Fruit fly (Drosophila melanogaster) whole organism, embryonic: ENCODE results near the gene CG11700.

ENCODE experiments used
- Antp ChIP-seq: fragments of 200-800 bp; sonication (Bioruptor generic); optimal IDR thresholded peaks from 3 replicates; lab custom pipeline; 2016; ENCODE audit warnings: missing biosample characterization, missing genetic modification characterization
- BEAF-32 ChIP-seq: fragments of 200-800 bp; sonication (Bioruptor generic); optimal IDR thresholded peaks from 3 replicates; lab custom pipeline; 2017; ENCODE audit warnings: missing biosample characterization, missing genetic modification characterization, mild to moderate bottlenecking, moderate library complexity, missing genetic modification reagents
- CG11696 ChIP-seq: fragments of 200-800 bp; sonication (Bioruptor generic); IDR thresholded peaks from 2 replicates; pipeline ENCODE4 v1.3.6; 2022; ENCODE audit warnings: missing biosample characterization, missing genetic modification characterization
- CG30020 ChIP-seq: fragments of 200-800 bp; optimal IDR thresholded peaks from 2 replicates; lab custom pipeline; 2019; ENCODE audit warnings: missing biosample characterization, mild to moderate bottlenecking, missing genetic modification characterization, moderate library complexity
- CG30431 ChIP-seq: fragments of 200-800 bp; sonication (Bioruptor generic); optimal IDR thresholded peaks from 2 replicates; lab custom pipeline; 2017; ENCODE audit warnings: missing biosample characterization, missing genetic modification characterization
- CG6272 ChIP-seq: fragments of 200-800 bp; sonication (Bioruptor generic); IDR thresholded peaks from 2 replicates; pipeline ENCODE4 v1.3.6; 2022; ENCODE audit warnings: missing biosample characterization, missing genetic modification characterization
- CG9215 ChIP-seq: fragments of 200-800 bp; sonication (Bioruptor generic); IDR thresholded peaks from 2 replicates; pipeline ENCODE4 v1.3.6; 2022; ENCODE audit warnings: missing biosample characterization, missing genetic modification characterization
- CTCF ChIP-seq: fragments of 200-800 bp; sonication (Bioruptor generic); optimal IDR thresholded peaks from 2 replicates; lab custom pipeline; 2017; ENCODE audit warnings: missing biosample characterization, mild to moderate bottlenecking, missing genetic modification characterization, moderate library complexity
- D19A ChIP-seq: fragments of 200-800 bp; optimal IDR thresholded peaks from 3 replicates; lab custom pipeline; 2019; ENCODE audit warnings: missing biosample characterization, mild to moderate bottlenecking, missing genetic modification characterization, moderate library complexity
- D19B ChIP-seq: fragments of 200-800 bp; sonication (Bioruptor generic); optimal IDR thresholded peaks from 2 replicates; lab custom pipeline; 2017; ENCODE audit warnings: missing biosample characterization, mild to moderate bottlenecking, missing genetic modification characterization
- Dfd ChIP-seq, 2 experiments: fragments of >200 bp; optimal IDR thresholded peaks; 2 replicates each; lab custom pipeline; 2017; ENCODE audit warnings: missing biosample characterization in 2 of 2, missing genetic modification characterization in 2 of 2
- Dip3 ChIP-seq: fragments of 200-800 bp; sonication (Bioruptor generic); optimal IDR thresholded peaks from 3 replicates; lab custom pipeline; 2016; ENCODE audit warnings: missing biosample characterization, missing genetic modification characterization
- ERR ChIP-seq: fragments of 200-800 bp; sonication (Bioruptor generic); optimal IDR thresholded peaks from 2 replicates; lab custom pipeline; 2016; ENCODE audit warnings: missing biosample characterization, missing genetic modification characterization
- Gsc ChIP-seq: fragments of 200-800 bp; sonication (Bioruptor generic); IDR thresholded peaks from 2 replicates; pipeline ENCODE4 v1.3.6; 2022; ENCODE audit warnings: missing biosample characterization, missing genetic modification characterization
- Gug ChIP-seq: fragments of 200-800 bp; sonication (Bioruptor generic); IDR thresholded peaks from 4 replicates; pipeline ENCODE4 v1.3.6; 2022; ENCODE audit warnings: missing biosample characterization, missing genetic modification characterization
- Nf-YC ChIP-seq: fragments of 200-800 bp; optimal IDR thresholded peaks from 3 replicates; lab custom pipeline; 2019; ENCODE audit warnings: missing biosample characterization, mild to moderate bottlenecking, missing genetic modification characterization, moderate library complexity
- cas ChIP-seq: fragments of 200-800 bp; sonication (Bioruptor generic); IDR thresholded peaks from 2 replicates; pipeline ENCODE4 v1.3.6; 2022; ENCODE audit warnings: missing biosample characterization, missing genetic modification characterization
- chinmo ChIP-seq: fragments of 200-800 bp; sonication (Bioruptor generic); IDR thresholded peaks from 4 replicates; pipeline ENCODE4 v1.3.6; 2022; ENCODE audit warnings: missing biosample characterization, missing genetic modification characterization; ENCODE audit not compliant: partially characterized antibody
- eve ChIP-seq, 2 experiments: fragments of >200 bp; optimal IDR thresholded peaks; 2 replicates each; lab custom pipeline; 2017; ENCODE audit warnings: missing biosample characterization in 2 of 2, missing genetic modification characterization in 2 of 2
- grn ChIP-seq: fragments of 200-800 bp; sonication (Bioruptor generic); optimal IDR thresholded peaks from 3 replicates; lab custom pipeline; 2017; ENCODE audit warnings: missing biosample characterization, missing genetic modification characterization
- gt ChIP-seq: fragments of 200-800 bp; sonication (Bioruptor generic); IDR thresholded peaks from 2 replicates; pipeline ENCODE4 v1.3.6; 2022; ENCODE audit warnings: missing biosample characterization, missing genetic modification characterization
- h ChIP-seq: fragments of >200 bp; optimal IDR thresholded peaks from 2 replicates; lab custom pipeline; 2017
- hbn ChIP-seq: fragments of 200-800 bp; sonication (Bioruptor generic); IDR thresholded peaks from 2 replicates; pipeline ENCODE4 v1.3.6; 2022; ENCODE audit warnings: missing biosample characterization, missing genetic modification characterization; ENCODE audit not compliant: partially characterized antibody
- pnt ChIP-seq: fragments of 200-800 bp; sonication (Bioruptor generic); optimal IDR thresholded peaks from 3 replicates; lab custom pipeline; 2016; ENCODE audit warnings: missing biosample characterization, missing genetic modification characterization
- psq ChIP-seq: fragments of 200-800 bp; sonication (Bioruptor generic); optimal IDR thresholded peaks from 2 replicates; lab custom pipeline; 2017; ENCODE audit warnings: missing biosample characterization, missing genetic modification characterization
- schlank ChIP-seq: fragments of 200-800 bp; sonication (Bioruptor generic); optimal IDR thresholded peaks from 2 replicates; lab custom pipeline; 2018; ENCODE audit warnings: missing biosample characterization, mild to moderate bottlenecking, missing genetic modification characterization
- trh ChIP-seq: fragments of 200-800 bp; sonication (Bioruptor generic); optimal IDR thresholded peaks from 2 replicates; lab custom pipeline; 2016; ENCODE audit warnings: missing biosample characterization, missing genetic modification characterization
- vnd ChIP-seq: fragments of 200-800 bp; sonication (Bioruptor generic); IDR thresholded peaks from 3 replicates; pipeline ENCODE4 v1.3.6; 2022; ENCODE audit warnings: missing biosample characterization, missing genetic modification characterization; ENCODE audit not compliant: partially characterized antibody

CG11700 gene

DNA sequence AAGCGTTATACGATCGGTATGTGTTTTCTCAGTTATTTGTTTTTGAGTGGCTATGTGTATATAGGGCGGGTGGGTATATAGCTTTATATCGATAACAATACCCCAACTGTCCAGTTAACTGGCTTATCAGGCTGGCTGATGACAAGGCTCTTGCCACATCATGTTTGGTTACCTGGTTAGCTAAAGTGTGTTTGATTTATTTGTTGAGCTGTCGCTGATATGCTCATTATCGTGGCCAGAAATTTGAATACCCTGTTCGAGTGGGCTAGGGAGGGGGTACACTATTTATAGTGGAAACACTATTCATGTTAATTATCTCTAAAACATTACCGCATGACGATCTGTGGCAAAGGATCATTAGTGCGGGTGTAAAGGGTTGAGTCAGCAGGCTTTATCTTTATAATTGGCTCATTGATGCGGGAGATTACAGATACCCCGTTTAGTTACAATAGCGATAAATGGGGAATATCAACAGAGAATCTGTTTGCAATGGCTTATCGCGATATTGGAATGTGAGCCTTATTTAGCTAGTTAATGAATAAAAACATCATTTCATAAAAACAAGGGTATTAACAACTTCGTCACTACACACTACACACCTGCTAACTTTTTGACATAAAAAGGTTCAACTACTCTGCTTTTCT, 30.4 kb downstream of the CG11700 start (continued):
- TF ChIP-seq chinmo (GFP tag; lab: Robert Waterston, UW): no peak
- TF ChIP-seq vnd: 0 out of 3 replicates have a peak, but pooled peaks have one; percentile 15
- no peak for TF ChIP-seq CG30431 (GFP tag; lab: Kevin White, UChicago)
- TF ChIP-seq h (lab: Kevin White, UChicago): no peak
- no peak for TF ChIP-seq pnt (GFP tag; lab: Kevin White, UChicago)
- TF ChIP-seq D19B: peak; percentile 87
- TF ChIP-seq grn (GFP tag; lab: Kevin White, UChicago): peak; percentile 39
- TF ChIP-seq schlank (tag; lab: Kevin White, UChicago): peak; percentile 6
- TF ChIP-seq BEAF-32 (GFP tag; lab: Kevin White, UChicago): no peak
- TF ChIP-seq Antp (GFP tag; lab: Kevin White, UChicago): no peak
- TF ChIP-seq CG9215: no peak
- no peak for TF ChIP-seq Nf-YC (tag; lab: Kevin White, UChicago)
- no peak for TF ChIP-seq cas
- TF ChIP-seq, all 482 proteins: peak for 13

DNA sequence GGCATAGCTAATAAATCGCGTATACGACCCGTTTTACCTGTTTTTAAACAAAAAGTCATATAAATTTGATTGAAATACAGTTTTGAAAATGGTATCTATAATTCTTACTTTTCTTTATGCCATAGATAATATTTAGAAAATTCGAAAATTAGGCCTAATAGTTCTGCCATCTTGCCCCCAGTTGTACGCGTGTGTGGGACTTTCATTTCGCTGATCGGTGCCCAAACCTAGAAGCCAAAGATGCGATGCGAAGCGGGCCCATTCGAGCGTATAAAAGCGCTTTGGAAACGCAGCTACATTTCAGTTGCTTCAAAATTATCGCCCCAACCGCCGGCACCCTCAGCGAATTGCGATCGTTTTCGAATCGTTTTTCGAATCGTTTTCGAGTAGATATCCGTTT, 46.4 kb downstream of the CG11700 start, which contains the start of gene CG14445:
Gene CG14445 (plus strand): TSS at position 301 of the 400 bp plus-strand sequence.
- no peak for TF ChIP-seq hbn
- no peak for TF ChIP-seq CG6272 (GFP tag; lab: Robert Waterston, UW)
- no peak for TF ChIP-seq CG30020 (tag; lab: Kevin White, UChicago)
- TF ChIP-seq vnd: no peak
- TF ChIP-seq psq (GFP tag; lab: Kevin White, UChicago): no peak
- no peak for TF ChIP-seq Dip3 (GFP tag; lab: Kevin White, UChicago)
- TF ChIP-seq Gsc (GFP tag; lab: Robert Waterston, UW): no peak
- no peak for TF ChIP-seq Gug
- TF ChIP-seq gt (GFP tag; lab: Robert Waterston, UW): no peak
- no peak for TF ChIP-seq CTCF
- TF ChIP-seq ERR (GFP tag; lab: Kevin White, UChicago): no peak
- TF ChIP-seq D19A (tag; lab: Kevin White, UChicago): no peak
- no peak for TF ChIP-seq CG11696 (GFP tag; lab: Robert Waterston, UW)
- no peak for TF ChIP-seq Dfd (GFP tag; optimal IDR thresholded peaks at IDR 0.05; lab: Kevin White, UChicago)
- no peak for TF ChIP-seq eve (GFP tag; optimal IDR thresholded peaks at IDR 0.05; lab: Kevin White, UChicago)
- no peak for TF ChIP-seq trh (GFP tag; lab: Kevin White, UChicago)
- TF ChIP-seq, all 482 proteins: peak for 0
